Fruit fly (Drosophila melanogaster) whole organism, embryonic: ENCODE results near the gene CG32428.

Experiments
- Atf6 ChIP-seq: fragments of 200-800 bp; sonication (Bioruptor generic); IDR thresholded peaks from 2 replicates; pipeline ENCODE4 v1.3.6; 2022; ENCODE audit warnings: missing biosample characterization, missing genetic modification characterization
- BEAF-32 ChIP-seq: fragments of 200-800 bp; sonication (Bioruptor generic); optimal IDR thresholded peaks from 3 replicates; lab custom pipeline; 2017; ENCODE audit warnings: missing biosample characterization, missing genetic modification characterization, mild to moderate bottlenecking, moderate library complexity, missing genetic modification reagents
- CG11504 ChIP-seq: fragments of 200-800 bp; sonication (Bioruptor generic); optimal IDR thresholded peaks from 3 replicates; lab custom pipeline; 2019; ENCODE audit warnings: missing biosample characterization, mild to moderate bottlenecking, missing genetic modification characterization, moderate library complexity
- CG13123 ChIP-seq: fragments of 200-800 bp; sonication (Bioruptor generic); optimal IDR thresholded peaks from 2 replicates; lab custom pipeline; 2016; ENCODE audit warnings: missing biosample characterization, missing genetic modification characterization
- CG15479 ChIP-seq: fragments of 200-800 bp; sonication (Bioruptor generic); optimal IDR thresholded peaks from 3 replicates; lab custom pipeline; 2019; ENCODE audit warnings: missing biosample characterization, mild to moderate bottlenecking, missing genetic modification characterization, moderate library complexity
- CG15696 ChIP-seq: fragments of 200-800 bp; sonication (Bioruptor generic); optimal IDR thresholded peaks from 2 replicates; lab custom pipeline; 2019; ENCODE audit warnings: missing biosample characterization, mild to moderate bottlenecking, missing genetic modification characterization, moderate library complexity
- CG2116 ChIP-seq: fragments of 200-800 bp; sonication (Bioruptor generic); optimal IDR thresholded peaks from 3 replicates; lab custom pipeline; 2018; ENCODE audit warnings: missing biosample characterization, mild to moderate bottlenecking, missing genetic modification characterization
- CG30431 ChIP-seq: fragments of 200-800 bp; sonication (Bioruptor generic); optimal IDR thresholded peaks from 2 replicates; lab custom pipeline; 2017; ENCODE audit warnings: missing biosample characterization, missing genetic modification characterization
- CG3065 ChIP-seq: fragments of 200-800 bp; sonication (Bioruptor generic); optimal IDR thresholded peaks from 2 replicates; lab custom pipeline; 2016; ENCODE audit warnings: missing biosample characterization, missing genetic modification characterization
- CG33213 ChIP-seq: fragments of 200-800 bp; sonication (Bioruptor generic); optimal IDR thresholded peaks from 3 replicates; lab custom pipeline; 2016; ENCODE audit warnings: missing biosample characterization, missing genetic modification characterization
- CG4360 ChIP-seq: fragments of 200-800 bp; sonication (Bioruptor generic); IDR thresholded peaks from 2 replicates; pipeline ENCODE4 v1.3.6; 2022; ENCODE audit warnings: missing biosample characterization, missing genetic modification characterization
- CG4730 ChIP-seq: fragments of 200-800 bp; sonication (Bioruptor generic); IDR thresholded peaks from 2 replicates; pipeline ENCODE4 v1.3.6; 2022; ENCODE audit warnings: missing biosample characterization, missing genetic modification characterization
- CG5953 ChIP-seq: fragments of 200-800 bp; sonication (Bioruptor generic); IDR thresholded peaks from 2 replicates; pipeline ENCODE4 v1.3.6; 2022; ENCODE audit warnings: missing biosample characterization, missing genetic modification characterization
- CG6689 ChIP-seq: fragments of 200-800 bp; sonication (Bioruptor generic); IDR thresholded peaks from 2 replicates; pipeline ENCODE4 v1.3.6; 2022; ENCODE audit warnings: missing biosample characterization, missing genetic modification characterization
- CG6854 ChIP-seq: fragments of 200-800 bp; sonication (Bioruptor generic); optimal IDR thresholded peaks from 3 replicates; lab custom pipeline; 2017; ENCODE audit warnings: missing biosample characterization, mild to moderate bottlenecking, missing genetic modification characterization
- CG7839 ChIP-seq: fragments of 200-800 bp; sonication (Bioruptor generic); optimal IDR thresholded peaks from 3 replicates; lab custom pipeline; 2018; ENCODE audit warnings: missing biosample characterization, mild to moderate bottlenecking, missing genetic modification characterization, moderate library complexity
- CG7963 ChIP-seq: fragments of 200-800 bp; sonication (Bioruptor generic); IDR thresholded peaks from 3 replicates; pipeline ENCODE4 v1.3.6; 2022; ENCODE audit warnings: missing biosample characterization, missing genetic modification characterization; ENCODE audit not compliant: partially characterized antibody
- CG9437 ChIP-seq: fragments of 200-800 bp; sonication (Bioruptor generic); optimal IDR thresholded peaks from 2 replicates; lab custom pipeline; 2018; ENCODE audit warnings: missing biosample characterization, mild to moderate bottlenecking, missing genetic modification characterization
- CG9727 ChIP-seq: fragments of 200-800 bp; sonication (Bioruptor generic); optimal IDR thresholded peaks from 3 replicates; lab custom pipeline; 2017; ENCODE audit warnings: missing biosample characterization, mild to moderate bottlenecking, missing genetic modification characterization
- CHES-1-like ChIP-seq: fragments of 200-800 bp; sonication (Bioruptor generic); optimal IDR thresholded peaks from 2 replicates; lab custom pipeline; 2016; ENCODE audit warnings: missing biosample characterization, missing genetic modification characterization
- Chrac-16 ChIP-seq: fragments of 200-800 bp; sonication (Bioruptor generic); optimal IDR thresholded peaks from 3 replicates; lab custom pipeline; 2016; ENCODE audit warnings: missing biosample characterization, missing genetic modification characterization
- D19B ChIP-seq: fragments of 200-800 bp; sonication (Bioruptor generic); optimal IDR thresholded peaks from 2 replicates; lab custom pipeline; 2017; ENCODE audit warnings: missing biosample characterization, mild to moderate bottlenecking, missing genetic modification characterization
- Dad ChIP-seq: fragments of 200-800 bp; sonication (Bioruptor generic); optimal IDR thresholded peaks from 3 replicates; lab custom pipeline; 2016; ENCODE audit warnings: missing biosample characterization, missing genetic modification characterization
- Ets65A ChIP-seq: fragments of 200-800 bp; sonication (Bioruptor generic); peaks from one replicate; lab custom pipeline; 2016; ENCODE audit warnings: missing biosample characterization, missing genetic modification characterization
- Gug ChIP-seq: fragments of 200-800 bp; sonication (Bioruptor generic); IDR thresholded peaks from 4 replicates; pipeline ENCODE4 v1.3.6; 2022; ENCODE audit warnings: missing biosample characterization, missing genetic modification characterization
- Hsf ChIP-seq: fragments of 200-800 bp; sonication (Bioruptor generic); optimal IDR thresholded peaks from 3 replicates; lab custom pipeline; 2016; ENCODE audit warnings: missing biosample characterization, missing genetic modification characterization
- Nf-YA ChIP-seq: fragments of 200-800 bp; sonication (Bioruptor generic); IDR thresholded peaks from 2 replicates; pipeline ENCODE4 v1.3.6; 2022; ENCODE audit warnings: missing biosample characterization, missing genetic modification characterization
- Tbp ChIP-seq: fragments of >200 bp; optimal IDR thresholded peaks from 2 replicates; lab custom pipeline; 2018; ENCODE audit warnings: missing biosample characterization, missing genetic modification characterization
- aop ChIP-seq: fragments of 200-800 bp; sonication (Bioruptor generic); IDR thresholded peaks from 2 replicates; pipeline ENCODE4 v1.3.6; 2022; ENCODE audit warnings: missing biosample characterization, missing genetic modification characterization
- crol ChIP-seq: fragments of 200-800 bp; sonication (Bioruptor generic); IDR thresholded peaks from 2 replicates; pipeline ENCODE4 v1.3.6; 2022; ENCODE audit warnings: missing biosample characterization, missing genetic modification characterization
- dan ChIP-seq: fragments of 200-800 bp; sonication (Bioruptor generic); IDR thresholded peaks from 2 replicates; pipeline ENCODE4 v1.3.6; 2022; ENCODE audit warnings: missing biosample characterization, missing genetic modification characterization
- emc ChIP-seq: fragments of 200-800 bp; sonication (Bioruptor generic); optimal IDR thresholded peaks from 2 replicates; lab custom pipeline; 2016; ENCODE audit warnings: missing biosample characterization, missing genetic modification characterization
- ewg ChIP-seq: fragments of 200-800 bp; sonication (Bioruptor generic); optimal IDR thresholded peaks from 3 replicates; lab custom pipeline; 2017; ENCODE audit warnings: mild to moderate bottlenecking, missing biosample characterization, missing genetic modification reagents, missing genetic modification characterization
- fd64A ChIP-seq: fragments of 200-800 bp; sonication (Bioruptor generic); optimal IDR thresholded peaks from 3 replicates; lab custom pipeline; 2018; ENCODE audit warnings: missing biosample characterization, mild to moderate bottlenecking, missing genetic modification characterization
- gsb ChIP-seq: fragments of 200-800 bp; sonication (Bioruptor generic); IDR thresholded peaks from 2 replicates; pipeline ENCODE4 v1.3.6; 2022; ENCODE audit warnings: missing biosample characterization, missing genetic modification characterization
- mirr ChIP-seq: fragments of 200-800 bp; sonication (Bioruptor generic); optimal IDR thresholded peaks from 3 replicates; lab custom pipeline; 2018; ENCODE audit warnings: missing biosample characterization, mild to moderate bottlenecking, missing genetic modification characterization
- nmo ChIP-seq: fragments of 200-800 bp; sonication (Bioruptor generic); optimal IDR thresholded peaks from 2 replicates; lab custom pipeline; 2018; ENCODE audit warnings: missing biosample characterization, mild to moderate bottlenecking, missing genetic modification characterization, moderate library complexity
- phol ChIP-seq: fragments of 200-800 bp; sonication (Bioruptor generic); optimal IDR thresholded peaks from 3 replicates; lab custom pipeline; 2018; ENCODE audit warnings: missing biosample characterization, mild to moderate bottlenecking, missing genetic modification characterization, moderate library complexity
- repo ChIP-seq: fragments of 200-800 bp; sonication (Bioruptor generic); optimal IDR thresholded peaks from 2 replicates; lab custom pipeline; 2016; ENCODE audit warnings: missing biosample characterization, missing genetic modification characterization
- row ChIP-seq: fragments of 200-800 bp; sonication (Bioruptor generic); IDR thresholded peaks from 3 replicates; pipeline ENCODE4 v1.3.6; 2022; ENCODE audit warnings: missing biosample characterization, missing genetic modification characterization
- run ChIP-seq: fragments of 200-800 bp; sonication (Bioruptor generic); optimal IDR thresholded peaks from 3 replicates; lab custom pipeline; 2018; ENCODE audit warnings: missing biosample characterization, mild to moderate bottlenecking, missing genetic modification characterization
- scrt ChIP-seq: fragments of 200-800 bp; sonication (Bioruptor generic); optimal IDR thresholded peaks from 2 replicates; lab custom pipeline; 2018; ENCODE audit warnings: missing biosample characterization, mild to moderate bottlenecking, missing genetic modification characterization, moderate library complexity
- sna ChIP-seq: fragments of 200-800 bp; sonication (Bioruptor generic); IDR thresholded peaks from 2 replicates; pipeline ENCODE4 v1.3.6; 2022; ENCODE audit warnings: missing biosample characterization, missing genetic modification characterization; ENCODE audit not compliant: partially characterized antibody
- so ChIP-seq: fragments of 200-800 bp; sonication (Bioruptor generic); IDR thresholded peaks from 3 replicates; pipeline ENCODE4 v1.3.6; 2022; ENCODE audit warnings: missing biosample characterization, missing genetic modification characterization
- tna ChIP-seq: fragments of 200-800 bp; sonication (Bioruptor generic); IDR thresholded peaks from 2 replicates; pipeline ENCODE4 v1.3.6; 2022; ENCODE audit warnings: missing biosample characterization, missing genetic modification characterization; ENCODE audit not compliant: partially characterized antibody
- trh ChIP-seq: fragments of 200-800 bp; sonication (Bioruptor generic); optimal IDR thresholded peaks from 2 replicates; lab custom pipeline; 2016; ENCODE audit warnings: missing biosample characterization, missing genetic modification characterization
- ttk ChIP-seq: fragments of 200-800 bp; sonication (Bioruptor generic); IDR thresholded peaks from 2 replicates; pipeline ENCODE4 v2.1.2; 2022; ENCODE audit warnings: missing biosample characterization, missing genetic modification characterization
- tup ChIP-seq: fragments of 200-800 bp; sonication (Bioruptor generic); optimal IDR thresholded peaks from 2 replicates; lab custom pipeline; 2016; ENCODE audit warnings: missing biosample characterization, mild to moderate bottlenecking, missing genetic modification characterization, moderate library complexity
- unpg ChIP-seq: fragments of 200-800 bp; sonication (Bioruptor generic); optimal IDR thresholded peaks from 3 replicates; lab custom pipeline; 2018; ENCODE audit warnings: missing biosample characterization, mild to moderate bottlenecking, missing genetic modification characterization, moderate library complexity
- zfh2 ChIP-seq: fragments of 200-800 bp; sonication (Bioruptor generic); optimal IDR thresholded peaks from 2 replicates; lab custom pipeline; 2016; ENCODE audit warnings: missing biosample characterization, missing genetic modification characterization

CG32428 gene

DNA sequence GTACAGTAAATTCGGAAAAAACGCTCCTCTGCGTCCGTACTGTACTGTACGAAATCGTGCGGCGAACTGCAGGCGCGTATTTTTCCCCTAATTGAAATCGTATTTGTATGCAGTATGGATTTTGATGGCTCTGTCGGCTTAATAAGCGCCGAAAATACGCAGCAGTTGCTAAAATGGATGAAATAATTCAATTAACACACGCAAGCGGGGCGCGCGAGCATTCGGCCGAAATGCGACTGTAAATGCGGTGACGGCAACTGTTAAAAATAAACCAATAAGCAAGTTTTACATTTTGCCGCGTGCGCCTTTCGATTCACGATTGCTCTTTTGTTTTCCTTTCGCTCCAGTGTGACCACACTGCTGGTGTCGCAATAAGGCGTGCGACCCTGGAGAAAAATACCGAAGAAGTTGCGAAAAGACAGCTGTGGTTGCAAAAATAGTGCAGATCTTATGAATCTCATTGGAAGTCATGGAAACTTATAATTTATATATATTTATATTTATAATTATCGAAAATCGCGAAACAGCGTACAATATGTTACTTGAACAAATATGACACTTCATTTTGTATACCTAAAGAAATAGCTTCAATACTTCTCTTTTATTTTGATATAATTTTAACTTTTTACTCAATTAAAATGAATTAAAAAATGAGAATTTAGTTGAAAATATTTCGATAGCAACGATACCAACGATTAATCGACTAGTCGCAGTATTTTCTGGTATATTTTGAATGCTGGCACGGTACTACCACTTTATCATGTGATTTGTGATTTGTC lies at the start of gene CG32428, which contains the start of gene CG5969 (continued):
- no peak for TF ChIP-seq dan (GFP tag; lab: Robert Waterston, UW)
- no peak for TF ChIP-seq CG3065
- TF ChIP-seq CHES-1-like: no peak
- no peak for TF ChIP-seq ttk
- TF ChIP-seq CG11504 (tag; lab: Kevin White, UChicago): peak; percentile 84
- 0 out of 2 replicates have a peak, but pooled peaks have one; percentile 23 for TF ChIP-seq gsb (GFP tag; lab: Robert Waterston, UW)
- no peak for TF ChIP-seq CG7963 (GFP tag; lab: Robert Waterston, UW)
- no peak for TF ChIP-seq so (GFP tag; lab: Robert Waterston, UW)
- peak; percentile 27 for TF ChIP-seq Chrac-16 (GFP tag; lab: Kevin White, UChicago)
- TF ChIP-seq CG15696: no peak
- TF ChIP-seq crol (GFP tag; lab: Robert Waterston, UW): no peak
- TF ChIP-seq BEAF-32 (GFP tag; lab: Kevin White, UChicago): peak; percentile 52
- TF ChIP-seq Atf6 (GFP tag; lab: Robert Waterston, UW): peak; percentile 9; the same call in 1 of the 2 replicates
- TF ChIP-seq CG5953: no peak
- no peak for TF ChIP-seq CG4730 (GFP tag; lab: Robert Waterston, UW)
- TF ChIP-seq CG9437 (GFP tag; lab: Kevin White, UChicago): peak; percentile 11
- TF ChIP-seq trh: no peak
- TF ChIP-seq zfh2 (GFP tag; lab: Kevin White, UChicago): peak; percentile 16
- no peak for TF ChIP-seq Tbp (GFP tag; lab: Kevin White, UChicago)
- TF ChIP-seq repo (GFP tag; lab: Kevin White, UChicago): no peak
- peak; percentile 14 for TF ChIP-seq run
- no peak for TF ChIP-seq tna (GFP tag; lab: Robert Waterston, UW)
- TF ChIP-seq CG13123 (GFP tag; lab: Kevin White, UChicago): no peak
- peak; percentile 50; the same call in 3 of the 4 replicates for TF ChIP-seq Gug (GFP tag; lab: Robert Waterston, UW)
- peak; percentile 81 for TF ChIP-seq CG15479
- peak; percentile 9 for TF ChIP-seq scrt (GFP tag; lab: Kevin White, UChicago)
- TF ChIP-seq CG33213 (GFP tag; lab: Kevin White, UChicago): no peak
- peak; percentile 76 for TF ChIP-seq CG7839 (tag; lab: Kevin White, UChicago)
- TF ChIP-seq CG6854 (GFP tag; lab: Kevin White, UChicago): peak; percentile 7
- no peak for TF ChIP-seq emc (GFP tag; lab: Kevin White, UChicago)
- no peak for TF ChIP-seq sna (GFP tag; lab: Robert Waterston, UW)
- TF ChIP-seq fd64A (GFP tag; lab: Kevin White, UChicago): no peak
- peak; percentile 74 for TF ChIP-seq nmo (GFP tag; lab: Kevin White, UChicago)
- peak; percentile 78 for TF ChIP-seq row
- TF ChIP-seq unpg (GFP tag; lab: Kevin White, UChicago): peak; percentile 67
- peak; percentile 69 for TF ChIP-seq phol (tag; lab: Kevin White, UChicago)
- no peak for TF ChIP-seq CG4360 (GFP tag; lab: Robert Waterston, UW)
- peak; percentile 36 for TF ChIP-seq ewg
- TF ChIP-seq CG6689: no peak; the same call in 1 of the 2 replicates
- TF ChIP-seq Ets65A (GFP tag; lab: Kevin White, UChicago): peak; percentile 79
- TF ChIP-seq CG30431 (GFP tag; lab: Kevin White, UChicago): peak; percentile 29
- TF ChIP-seq CG2116 (GFP tag; lab: Kevin White, UChicago): peak; percentile 76
- peak; percentile 24 for TF ChIP-seq D19B (GFP tag; lab: Kevin White, UChicago)
- no peak for TF ChIP-seq Hsf (GFP tag; lab: Kevin White, UChicago)
- TF ChIP-seq Nf-YA (GFP tag; lab: Robert Waterston, UW): no peak
- peak; percentile 70 for TF ChIP-seq CG9727 (GFP tag; lab: Kevin White, UChicago)
- no peak for TF ChIP-seq aop (GFP tag; lab: Robert Waterston, UW)
- TF ChIP-seq tup: no peak
- TF ChIP-seq Dad (GFP tag; lab: Kevin White, UChicago): no peak
- peak; percentile 29 for TF ChIP-seq mirr (GFP tag; lab: Kevin White, UChicago)
